Worm (Caenorhabditis elegans) whole organism, midembryonic: Measurements from ENCODE around the gene T10H9.8.

Source experiments
- flt-1 ChIP-seq: fragments of 200-800 bp; sonication (Bioruptor generic); IDR thresholded peaks from 2 replicates; pipeline ENCODE4 v1.3.6; 2022; ENCODE audit warnings: missing genetic modification characterization, missing compliant biosample characterization
- klf-2 ChIP-seq: fragments of 200-800 bp; sonication (Bioruptor generic); conservative IDR thresholded peaks from 2 replicates; pipeline ENCODE4 v1.3.6; 2022; ENCODE audit warnings: missing genetic modification reagents, missing genetic modification characterization, missing compliant biosample characterization
- med-1 ChIP-seq: sonication (generic microtip); optimal IDR thresholded peaks from 2 replicates; lab custom pipeline; 2017; ENCODE audit warnings: missing genetic modification characterization, mild to moderate bottlenecking, missing compliant biosample characterization, antibody characterized with exemption, missing genetic modification reagents; ENCODE audit not compliant: insufficient read depth
- ref-1 ChIP-seq: fragments of 200-800 bp; sonication (Bioruptor generic); conservative IDR thresholded peaks from 2 replicates; pipeline ENCODE4 v1.3.6; 2022; ENCODE audit warnings: missing genetic modification reagents, missing genetic modification characterization, missing compliant biosample characterization
- tab-1 ChIP-seq: fragments of 200-800 bp; sonication (Bioruptor generic); IDR thresholded peaks from 2 replicates; pipeline ENCODE4 v1.3.6; 2022; ENCODE audit warnings: missing genetic modification characterization, missing compliant biosample characterization
- ztf-23 ChIP-seq: fragments of 200-800 bp; sonication (Bioruptor generic); IDR thresholded peaks from 2 replicates; pipeline ENCODE4 v1.3.6; 2022; ENCODE audit warnings: missing genetic modification reagents, missing genetic modification characterization, missing compliant biosample characterization
- ztf-29 ChIP-seq: fragments of 200-800 bp; sonication (Bioruptor generic); IDR thresholded peaks from 2 replicates; pipeline ENCODE4 v1.3.6; 2022; ENCODE audit warnings: missing genetic modification reagents, missing genetic modification characterization, missing compliant biosample characterization

DNA sequence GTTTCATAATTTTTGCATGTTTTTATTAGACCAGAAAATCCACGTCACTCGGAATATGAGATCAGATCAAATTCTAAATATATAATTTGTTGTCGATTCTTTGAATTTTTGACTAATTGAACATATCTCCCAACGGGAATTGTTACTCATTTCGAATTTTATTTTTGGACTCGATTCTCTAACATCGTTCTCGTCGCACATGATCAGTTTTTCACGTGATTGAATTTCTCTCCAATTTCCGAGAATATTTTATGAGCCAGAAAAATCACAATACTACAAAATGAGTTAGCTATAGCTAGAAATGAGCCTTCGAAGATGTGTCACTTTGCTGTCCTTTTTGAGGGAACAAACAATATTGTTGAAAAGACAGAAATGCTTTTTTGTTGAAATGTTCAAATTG is 21.4 kb upstream of the T10H9.8 start:
- no peak for TF ChIP-seq klf-2
- no peak for TF ChIP-seq ztf-29 (GFP tag; lab: Robert Waterston, UW)
- TF ChIP-seq med-1 (GFP tag; lab: Kevin White, UChicago): no peak
- TF ChIP-seq ref-1 (GFP tag; lab: Robert Waterston, UW): no peak
- TF ChIP-seq ztf-23 (GFP tag; lab: Robert Waterston, UW): no peak
- TF ChIP-seq flt-1 (GFP tag; lab: Robert Waterston, UW): no peak
- TF ChIP-seq tab-1 (GFP tag; lab: Robert Waterston, UW): no peak
